Fruit fly (Drosophila melanogaster): Measurements from ENCODE around the gene CG4619.
A peak's percentile ranks its signal among the peaks of the same experiment; 100 is the strongest.

Gene CG4619

DNA sequence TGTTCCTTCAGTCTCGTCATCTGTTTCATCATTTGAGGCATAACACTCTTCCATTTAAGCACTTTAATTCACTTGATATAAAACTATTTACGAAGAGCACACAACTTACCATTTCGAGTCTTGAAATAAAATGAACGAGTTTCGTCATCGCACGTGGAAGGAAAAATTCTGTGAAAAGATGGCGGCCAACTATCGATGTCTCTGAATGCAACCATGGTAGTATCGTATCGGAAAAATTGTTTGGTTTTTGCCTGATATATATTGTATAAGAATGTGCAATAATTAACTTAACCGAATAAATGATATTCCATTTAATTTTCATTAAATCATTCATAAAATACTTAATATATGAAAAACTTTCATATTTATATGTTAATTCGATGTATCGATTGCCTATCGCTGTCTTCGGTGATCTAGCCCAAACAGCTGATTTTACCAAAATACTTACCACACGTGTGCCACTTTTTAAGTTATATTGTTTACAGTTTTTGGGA, 43.7 kb upstream of the CG4619 start, which contains the start of gene Bka (continued):
- TF ChIP-seq slp2 (GFP tag; optimal IDR thresholded peaks at IDR 0.05) (no peak), CG13624 (GFP tag; optimal IDR thresholded peaks at IDR 0.05) (peak; percentile 31), D19B (GFP tag; optimal IDR thresholded peaks at IDR 0.05) (no peak), CG8359 (GFP tag; optimal IDR thresholded peaks at IDR 0.05; ENCODE audit: borderline replicate concordance) (no peak), Elba2 (GFP tag; optimal IDR thresholded peaks at IDR 0.05) (no peak), ase (GFP tag; IDR thresholded peaks at IDR 0.05) (no peak), grau (tag; optimal IDR thresholded peaks at IDR 0.05) (peak; percentile 73), CG10366 (GFP tag; IDR thresholded peaks at IDR 0.05) (no peak), CG7556 (GFP tag; optimal IDR thresholded peaks at IDR 0.05) (peak; percentile 38), dmrt99B (tag; optimal IDR thresholded peaks at IDR 0.05) (no peak), CG6765 (GFP tag; optimal IDR thresholded peaks at IDR 0.05) (peak; percentile 57), CG6813 (GFP tag; optimal IDR thresholded peaks at IDR 0.05) (no peak), CG8944 (GFP tag; optimal IDR thresholded peaks at IDR 0.05) (no peak), CG11723 (GFP tag; optimal IDR thresholded peaks at IDR 0.05) (no peak), salm (tag; optimal IDR thresholded peaks at IDR 0.05) (no peak), hth (optimal IDR thresholded peaks at IDR 0.05) (no peak), Ets97D (GFP tag; optimal IDR thresholded peaks at IDR 0.05) (peak; percentile 95), ap (GFP tag; IDR thresholded peaks at IDR 0.05) (no peak), Oaz (GFP tag; IDR thresholded peaks at IDR 0.05) (no peak), CG43689 (GFP tag; IDR thresholded peaks at IDR 0.05) (no peak), CG1832 (GFP tag; optimal IDR thresholded peaks at IDR 0.05) (no peak), CG15011 (GFP tag; optimal IDR thresholded peaks at IDR 0.05) (peak; percentile 65), repo (GFP tag; optimal IDR thresholded peaks at IDR 0.05) (no peak), zfh1 (GFP tag; IDR thresholded peaks at IDR 0.05) (no peak), Dll (GFP tag; IDR thresholded peaks at IDR 0.05; ENCODE audit: partially characterized antibody) (peak; percentile 100), CG4730 (GFP tag; IDR thresholded peaks at IDR 0.05) (no peak), CG6272 (GFP tag; IDR thresholded peaks at IDR 0.05) (no peak; the same call in 1 of the 2 replicates), CG12071 (GFP tag; optimal IDR thresholded peaks at IDR 0.05) (no peak), gcm (GFP tag; optimal IDR thresholded peaks at IDR 0.05) (peak; percentile 69), CG9817 (tag; optimal IDR thresholded peaks at IDR 0.05) (peak; percentile 30), tap (tag; optimal IDR thresholded peaks at IDR 0.05) (peak; percentile 56), CG12391 (tag; optimal IDR thresholded peaks at IDR 0.05) (peak; percentile 78), Abd-B (GFP tag; optimal IDR thresholded peaks at IDR 0.05) (no peak), HmgZ (tag; optimal IDR thresholded peaks at IDR 0.05) (peak; percentile 83), Fer1 (GFP tag; optimal IDR thresholded peaks at IDR 0.05) (peak; percentile 81), caup (GFP tag; optimal IDR thresholded peaks at IDR 0.05; ENCODE audit: severe bottlenecking) (peak; percentile 79), otp (GFP tag; IDR thresholded peaks at IDR 0.05) (peak; percentile 27; the same call in 1 of the 3 replicates), Stat92E (GFP tag; optimal IDR thresholded peaks at IDR 0.05) (peak in 1 of 3 experiments; percentile 78), CG10267 (tag; optimal IDR thresholded peaks at IDR 0.05) (peak; percentile 82), nau (GFP tag; optimal IDR thresholded peaks at IDR 0.05) (peak; percentile 65), E2f1 (GFP tag; IDR thresholded peaks at IDR 0.05) (no peak), Dfd (GFP tag; optimal IDR thresholded peaks at IDR 0.05) (no peak), CG14710 (tag; optimal IDR thresholded peaks at IDR 0.05) (peak; percentile 91), Eip74EF (GFP tag; optimal IDR thresholded peaks at IDR 0.05) (peak in 1 of 2 experiments; percentile 65), CG14441 (GFP tag; IDR thresholded peaks at IDR 0.05) (no peak), CG9215 (GFP tag; IDR thresholded peaks at IDR 0.05) (no peak), Doc2 (GFP tag; IDR thresholded peaks at IDR 0.05) (no peak), Scr (GFP tag; IDR thresholded peaks at IDR 0.05; ENCODE audit: partially characterized antibody) (peak; percentile 99), CG31441 (GFP tag; IDR thresholded peaks at IDR 0.05) (peak; percentile 62), Nf-YB (GFP tag; optimal IDR thresholded peaks at IDR 0.05) (peak; percentile 66)
